Worm (Caenorhabditis elegans): ENCODE data around the gene F41G3.21.

The F41G3.21 gene

ce11 chrII:6745783-6746182 lies 7.0 kb downstream of the F41G3.21 start, which contains the start of gene ins-14:
ins-14 (minus strand) TSS chrII:6745814.
- TF ChIP-seq sma-3 (GFP tag; optimal IDR thresholded peaks at IDR 0.05) (no peak), sma-9 (GFP tag; optimal IDR thresholded peaks at IDR 0.05) (peak; percentile 33), sma-9 (tag; optimal IDR thresholded peaks at IDR 0.05) (no peak)

ce11 chrII:6744648-6745047 lies 8.1 kb downstream of the F41G3.21 start, which contains the start of gene ins-15:
ins-15 (minus strand) TSS chrII:6744748.
- TF ChIP-seq nhr-21 (tag; optimal IDR thresholded peaks at IDR 0.05) (no peak), egl-27 (tag; optimal IDR thresholded peaks at IDR 0.05) (no peak), peb-1 (tag; optimal IDR thresholded peaks at IDR 0.05) (no peak), ztf-4 (tag; optimal IDR thresholded peaks at IDR 0.05) (no peak), nhr-237 (tag; optimal IDR thresholded peaks at IDR 0.05) (no peak), zag-1 (tag; optimal IDR thresholded peaks at IDR 0.05) (no peak), nhr-10 (tag; optimal IDR thresholded peaks at IDR 0.05) (no peak), sma-3 (GFP tag; optimal IDR thresholded peaks at IDR 0.05) (no peak), lin-13 (GFP tag; optimal IDR thresholded peaks at IDR 0.05) (no peak), ceh-16 (tag; optimal IDR thresholded peaks at IDR 0.05) (no peak)

ce11 chrII:6742614-6743013 lies 10.1 kb downstream of the F41G3.21 start, which contains the start of gene F41G3.6:
F41G3.6 (plus strand) TSS chrII:6742914.
- TF ChIP-seq sem-4 (tag; optimal IDR thresholded peaks at IDR 0.05) (no peak), nhr-6 (tag; optimal IDR thresholded peaks at IDR 0.05) (no peak), lsy-2 (tag; optimal IDR thresholded peaks at IDR 0.05) (no peak), lin-39 (tag; optimal IDR thresholded peaks at IDR 0.05) (no peak), lin-11 (tag; optimal IDR thresholded peaks at IDR 0.05) (no peak), unc-55 (GFP tag; optimal IDR thresholded peaks at IDR 0.05) (no peak), ztf-11 (tag; optimal IDR thresholded peaks at IDR 0.05) (no peak), ZK546.5 (tag; optimal IDR thresholded peaks at IDR 0.05) (no peak), nhr-12 (tag; optimal IDR thresholded peaks at IDR 0.05) (no peak), nhr-129 (tag; optimal IDR thresholded peaks at IDR 0.05) (no peak), ceh-82 (tag; optimal IDR thresholded peaks at IDR 0.05) (no peak), blmp-1 (tag; optimal IDR thresholded peaks at IDR 0.05; ENCODE audit: insufficient read depth) (no peak), elt-1 (tag; optimal IDR thresholded peaks at IDR 0.05) (no peak), peb-1 (tag; optimal IDR thresholded peaks at IDR 0.05) (no peak), nhr-11 (tag; optimal IDR thresholded peaks at IDR 0.05) (no peak), mdl-1 (tag; optimal IDR thresholded peaks at IDR 0.05) (no peak), F13H6.1 (tag; optimal IDR thresholded peaks at IDR 0.05) (no peak), R02D3.7 (tag; optimal IDR thresholded peaks at IDR 0.05) (no peak), aly-2 (tag; optimal IDR thresholded peaks at IDR 0.05) (no peak), lin-13 (GFP tag; optimal IDR thresholded peaks at IDR 0.05) (no peak)

- TF ChIP-seq crh-2 (tag; optimal IDR thresholded peaks at IDR 0.05) (peak; percentile 48), nhr-129 (tag; optimal IDR thresholded peaks at IDR 0.05) (peak; percentile 65), F13H6.1 (tag; optimal IDR thresholded peaks at IDR 0.05) (peak; percentile 20), sma-3 (GFP tag; optimal IDR thresholded peaks at IDR 0.05) (peak; percentile 57), sma-9 (GFP tag; optimal IDR thresholded peaks at IDR 0.05) (peak; percentile 33), sma-9 (tag; optimal IDR thresholded peaks at IDR 0.05) (no peak), zag-1 (tag; optimal IDR thresholded peaks at IDR 0.05) (peak; percentile 7), nhr-21 (tag; optimal IDR thresholded peaks at IDR 0.05) (peak; percentile 13), unc-55 (GFP tag; optimal IDR thresholded peaks at IDR 0.05) (no peak), fos-1 (tag; optimal IDR thresholded peaks at IDR 0.05) (peak; percentile 32), nhr-12 (tag; optimal IDR thresholded peaks at IDR 0.05) (no peak), lin-13 (GFP tag; optimal IDR thresholded peaks at IDR 0.05) (peak; percentile 54), lsy-2 (tag; optimal IDR thresholded peaks at IDR 0.05) (peak in 1 of 2 experiments; percentile 71), C34F6.9 (tag; optimal IDR thresholded peaks at IDR 0.05) (peak; percentile 68), dmd-4 (tag; optimal IDR thresholded peaks at IDR 0.05) (no peak)
These were observed 11.3 kb downstream of the F41G3.21 start, which contains the start of gene exos-8 for ce11 chrII:6741428-6741827. exos-8 (plus strand) TSS chrII:6741691.

ce11 chrII:6736604-6737003 lies 16.1 kb downstream of the F41G3.21 start, which contains the start of gene T14B4.1:
T14B4.1 (plus strand) TSS chrII:6736904.
- TF ChIP-seq sma-9 (GFP tag; optimal IDR thresholded peaks at IDR 0.05) (no peak), sma-9 (tag; optimal IDR thresholded peaks at IDR 0.05) (no peak), nhr-25 (tag; optimal IDR thresholded peaks at IDR 0.05) (no peak), blmp-1 (tag; optimal IDR thresholded peaks at IDR 0.05; ENCODE audit: insufficient read depth) (no peak), skn-1 (tag; optimal IDR thresholded peaks at IDR 0.05) (no peak)
